Worm (Caenorhabditis elegans) whole organism, L1 larva: ENCODE data around the gene his-73.

Source experiments
- C04F5.9 ChIP-seq: sonication (generic microtip); optimal IDR thresholded peaks from 2 replicates; lab custom pipeline; 2016; ENCODE audit warnings: missing genetic modification characterization, missing compliant biosample characterization
- C16A3.4 ChIP-seq: fragments of 150-350 bp; optimal IDR thresholded peaks from 2 replicates; lab custom pipeline; 2014; ENCODE audit warnings: missing biosample characterization, missing genetic modification characterization
- F16B12.6 ChIP-seq: fragments of 150-350 bp; optimal IDR thresholded peaks from 2 replicates; lab custom pipeline; 2014; ENCODE audit warnings: missing biosample characterization, missing genetic modification characterization
- Y116A8C.19 ChIP-seq: sonication (generic microtip); optimal IDR thresholded peaks from 2 replicates; lab custom pipeline; 2016; ENCODE audit warnings: missing compliant biosample characterization, missing genetic modification characterization, borderline replicate concordance
- blmp-1 ChIP-seq: fragments of 150-350 bp; optimal IDR thresholded peaks from 2 replicates; lab custom pipeline; 2014; ENCODE audit warnings: missing biosample characterization, missing genetic modification characterization
- ceh-8 ChIP-seq: fragments of 200-800 bp; sonication (Bioruptor generic); optimal IDR thresholded peaks from 2 replicates; lab custom pipeline; 2018; ENCODE audit warnings: mild to moderate bottlenecking, missing genetic modification characterization, moderate library complexity, missing compliant biosample characterization
- ceh-82 ChIP-seq, 3 experiments: fragments of 150-350 bp in 1 of 3; sonication (generic microtip) in 2 of 3; optimal IDR thresholded peaks; 2 replicates each; lab custom pipeline; 2014 to 2017; ENCODE audit warnings: missing biosample characterization in 3 of 3, missing genetic modification characterization in 3 of 3
- egl-13 ChIP-seq: sonication (generic microtip); optimal IDR thresholded peaks from 2 replicates; lab custom pipeline; 2016; ENCODE audit warnings: missing genotype, missing genetic modification reagents, missing genetic modification characterization, missing compliant biosample characterization
- egl-27 ChIP-seq, 2 experiments: fragments of 150-350 bp in 1 of 2; sonication (generic microtip); optimal IDR thresholded peaks; 3 replicates each; lab custom pipeline; 2017 to 2018; ENCODE audit warnings: missing biosample characterization in 2 of 2, missing genetic modification characterization in 2 of 2, missing genetic modification reagents in 2 of 2
- elt-3 ChIP-seq, 6 experiments: fragments of 150-350 bp in 1 of 6; sonication (generic microtip); optimal IDR thresholded peaks; 2 replicates each; lab custom pipeline; 2017 to 2018; ENCODE audit warnings: missing biosample characterization in 6 of 6, missing genetic modification characterization in 6 of 6, inconsistent platforms in 1 of 6
- ets-5 ChIP-seq: fragments of 200-800 bp; sonication (Bioruptor generic); IDR thresholded peaks from 2 replicates; pipeline ENCODE4 v1.3.6; 2022; ENCODE audit warnings: missing genetic modification characterization, missing compliant biosample characterization
- fkh-4 ChIP-seq: sonication (generic microtip); optimal IDR thresholded peaks from 2 replicates; lab custom pipeline; 2016; ENCODE audit warnings: missing compliant biosample characterization, missing genetic modification characterization, borderline replicate concordance
- fkh-8 ChIP-seq: sonication (generic microtip); optimal IDR thresholded peaks from 2 replicates; lab custom pipeline; 2016; ENCODE audit warnings: mild to moderate bottlenecking, missing genetic modification characterization, missing compliant biosample characterization
- fos-1 ChIP-seq: fragments of 150-350 bp; optimal IDR thresholded peaks from 2 replicates; lab custom pipeline; 2014; ENCODE audit warnings: missing biosample characterization, missing genetic modification characterization
- grh-1 ChIP-seq: fragments of 200-800 bp; sonication (Bioruptor generic); IDR thresholded peaks from 2 replicates; pipeline ENCODE4 v1.3.6; 2022; ENCODE audit warnings: missing genetic modification reagents, missing genetic modification characterization, missing compliant biosample characterization
- hlh-17 ChIP-seq: fragments of 200-800 bp; sonication (Bioruptor generic); optimal IDR thresholded peaks from 2 replicates; lab custom pipeline; 2018; ENCODE audit warnings: missing genetic modification characterization, mild to moderate bottlenecking, missing compliant biosample characterization, moderate library complexity, borderline replicate concordance
- hpl-2 ChIP-seq: fragments of 150-350 bp; optimal IDR thresholded peaks from 2 replicates; lab custom pipeline; 2014; ENCODE audit warnings: missing biosample characterization, missing genetic modification reagents, missing genetic modification characterization
- irx-1 ChIP-seq: sonication (generic microtip); optimal IDR thresholded peaks from 2 replicates; lab custom pipeline; 2016; ENCODE audit warnings: missing genetic modification characterization, missing compliant biosample characterization
- isw-1 ChIP-seq: fragments of 200-800 bp; sonication (Bioruptor generic); IDR thresholded peaks from 2 replicates; pipeline ENCODE4 v1.3.6; 2022; ENCODE audit warnings: missing genetic modification characterization, missing compliant biosample characterization
- jun-1 ChIP-seq: fragments of 150-350 bp; optimal IDR thresholded peaks from 2 replicates; lab custom pipeline; 2014; ENCODE audit warnings: missing biosample characterization, missing genetic modification reagents, missing genetic modification characterization
- lin-13 ChIP-seq: fragments of 150-350 bp; optimal IDR thresholded peaks from 2 replicates; lab custom pipeline; 2014; ENCODE audit warnings: missing biosample characterization, missing genetic modification reagents, missing genetic modification characterization
- lin-15B ChIP-seq: fragments of 150-350 bp; sonication (generic microtip); optimal IDR thresholded peaks from 3 replicates; lab custom pipeline; 2014; ENCODE audit warnings: missing biosample characterization, missing genetic modification characterization
- lin-35 ChIP-seq, 2 experiments: fragments of 150-350 bp; optimal IDR thresholded peaks; 2 replicates each; lab custom pipeline; 2014; ENCODE audit warnings: missing biosample characterization in 2 of 2, missing genetic modification characterization in 2 of 2, missing genetic modification reagents in 2 of 2
- lin-39 ChIP-seq: fragments of 150-350 bp; optimal IDR thresholded peaks from 2 replicates; lab custom pipeline; 2014; ENCODE audit warnings: missing biosample characterization, missing genetic modification reagents, missing genetic modification characterization
- lir-3 ChIP-seq: sonication (generic microtip); optimal IDR thresholded peaks from 2 replicates; lab custom pipeline; 2016; ENCODE audit warnings: mild to moderate bottlenecking, missing genetic modification characterization, moderate library complexity, missing compliant biosample characterization; ENCODE audit not compliant: poor library complexity
- mab-9 ChIP-seq: fragments of 200-800 bp; sonication (Bioruptor generic); IDR thresholded peaks from 2 replicates; pipeline ENCODE4 v1.3.6; 2022; ENCODE audit warnings: missing genetic modification reagents, missing genetic modification characterization, missing compliant biosample characterization
- nhr-12 ChIP-seq: sonication (generic microtip); optimal IDR thresholded peaks from 2 replicates; lab custom pipeline; 2017; ENCODE audit warnings: missing biosample characterization, missing genetic modification characterization
- nhr-19 ChIP-seq: fragments of 200-800 bp; sonication (Bioruptor generic); conservative IDR thresholded peaks from 2 replicates; pipeline ENCODE4 v1.3.6; 2022; ENCODE audit warnings: missing genetic modification characterization, missing compliant biosample characterization
- nhr-20 ChIP-seq: sonication (generic microtip); optimal IDR thresholded peaks from 2 replicates; lab custom pipeline; 2016; ENCODE audit warnings: mild to moderate bottlenecking, missing genetic modification characterization, missing compliant biosample characterization
- nhr-47 ChIP-seq: sonication (generic microtip); optimal IDR thresholded peaks from 2 replicates; lab custom pipeline; 2016; ENCODE audit warnings: mild to moderate bottlenecking, missing genetic modification characterization, moderate library complexity, missing compliant biosample characterization
- nhr-76 ChIP-seq: sonication (generic microtip); optimal IDR thresholded peaks from 2 replicates; lab custom pipeline; 2017; ENCODE audit warnings: missing biosample characterization, missing genetic modification characterization
- nhr-85 ChIP-seq: sonication (generic microtip); peaks from one replicate; lab custom pipeline; 2016; ENCODE audit warnings: missing genetic modification characterization, inconsistent platforms, missing compliant biosample characterization
- nhr-90 ChIP-seq: sonication (generic microtip); optimal IDR thresholded peaks from 2 replicates; lab custom pipeline; 2016; ENCODE audit warnings: mild to moderate bottlenecking, missing genetic modification characterization, missing compliant biosample characterization; ENCODE audit not compliant: poor library complexity
- pqm-1 ChIP-seq: sonication (generic microtip); optimal IDR thresholded peaks from 3 replicates; lab custom pipeline; 2017; ENCODE audit warnings: missing biosample characterization, missing genetic modification characterization
- sox-4 ChIP-seq: sonication (generic microtip); optimal IDR thresholded peaks from 2 replicates; lab custom pipeline; 2016; ENCODE audit warnings: missing genetic modification characterization, missing compliant biosample characterization
- sptf-1 ChIP-seq: fragments of 150-350 bp; optimal IDR thresholded peaks from 2 replicates; lab custom pipeline; 2014; ENCODE audit warnings: missing biosample characterization, missing genetic modification characterization
- swsn-7 ChIP-seq: sonication (generic microtip); optimal IDR thresholded peaks from 2 replicates; lab custom pipeline; 2016; ENCODE audit warnings: missing genetic modification characterization, missing compliant biosample characterization
- tbx-2 ChIP-seq: sonication (generic microtip); optimal IDR thresholded peaks from 2 replicates; lab custom pipeline; 2016; ENCODE audit warnings: missing genetic modification characterization, missing compliant biosample characterization
- tlp-1 ChIP-seq: fragments of 150-350 bp; optimal IDR thresholded peaks from 2 replicates; lab custom pipeline; 2014; ENCODE audit warnings: missing biosample characterization, missing genetic modification characterization
- unc-130 ChIP-seq: fragments of 150-350 bp; optimal IDR thresholded peaks from 2 replicates; lab custom pipeline; 2017; ENCODE audit warnings: missing biosample characterization, missing genetic modification characterization, inconsistent platforms
- unc-30 ChIP-seq: sonication (generic microtip); optimal IDR thresholded peaks from 2 replicates; lab custom pipeline; 2017; ENCODE audit warnings: missing biosample characterization, missing genetic modification characterization
- unc-86 ChIP-seq: sonication (generic microtip); optimal IDR thresholded peaks from 2 replicates; lab custom pipeline; 2016; ENCODE audit warnings: missing genetic modification characterization, missing compliant biosample characterization
- xbp-1 ChIP-seq: sonication (generic microtip); optimal IDR thresholded peaks from 2 replicates; lab custom pipeline; 2016; ENCODE audit warnings: missing genetic modification characterization, missing compliant biosample characterization
- zip-4 ChIP-seq: fragments of 200-800 bp; sonication (Bioruptor generic); optimal IDR thresholded peaks from 2 replicates; lab custom pipeline; 2018; ENCODE audit warnings: mild to moderate bottlenecking, missing genetic modification characterization, moderate library complexity, missing compliant biosample characterization
- ztf-4 ChIP-seq: fragments of 150-350 bp; optimal IDR thresholded peaks from 2 replicates; lab custom pipeline; 2014; ENCODE audit warnings: missing biosample characterization, missing genetic modification characterization

Gene his-73

ce11 chrII:13170696-13171095, 12.8 kb upstream of the his-73 start:
- TF ChIP-seq xbp-1 (tag; lab: Kevin White, UChicago) (no peak), Y116A8C.19 (tag; lab: Kevin White, UChicago) (no peak), blmp-1 (peak; percentile 10)

DNA sequence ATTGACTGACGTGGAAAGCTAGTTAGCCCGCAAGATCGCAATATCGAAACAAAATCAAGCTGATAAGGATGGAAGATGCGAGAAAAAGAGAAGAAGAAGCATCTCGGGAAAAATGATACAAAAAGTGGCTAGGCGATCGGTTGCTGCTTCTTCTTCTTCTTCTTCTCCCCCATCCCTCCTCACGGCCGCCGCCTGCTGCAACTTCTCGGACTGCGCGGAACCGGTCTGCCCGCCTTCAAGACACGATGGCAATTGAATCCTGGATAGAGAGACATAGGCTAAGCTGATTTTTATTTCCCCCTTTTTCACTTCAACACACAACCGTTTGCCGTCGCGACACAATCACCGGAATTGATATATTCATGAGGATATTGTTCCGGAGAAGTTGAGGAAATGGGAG, 9.1 kb upstream of the his-73 start:
- no peak for TF ChIP-seq lir-3 (tag; lab: Kevin White, UChicago)
- TF ChIP-seq nhr-19 (GFP tag; lab: Robert Waterston, UW) = no peak
- no peak for TF ChIP-seq fos-1 (tag; lab: Kevin White, UChicago)
- TF ChIP-seq ceh-82 (tag; optimal IDR thresholded peaks at IDR 0.05; lab: Kevin White, UChicago) = no peak
- peak; percentile 25 for TF ChIP-seq blmp-1
- no peak for TF ChIP-seq nhr-12 (tag; lab: Kevin White, UChicago)
- no peak for TF ChIP-seq xbp-1 (tag; lab: Kevin White, UChicago)
- TF ChIP-seq C16A3.4 (tag; lab: Kevin White, UChicago) = no peak
- no peak for TF ChIP-seq grh-1 (GFP tag; lab: Robert Waterston, UW)

DNA sequence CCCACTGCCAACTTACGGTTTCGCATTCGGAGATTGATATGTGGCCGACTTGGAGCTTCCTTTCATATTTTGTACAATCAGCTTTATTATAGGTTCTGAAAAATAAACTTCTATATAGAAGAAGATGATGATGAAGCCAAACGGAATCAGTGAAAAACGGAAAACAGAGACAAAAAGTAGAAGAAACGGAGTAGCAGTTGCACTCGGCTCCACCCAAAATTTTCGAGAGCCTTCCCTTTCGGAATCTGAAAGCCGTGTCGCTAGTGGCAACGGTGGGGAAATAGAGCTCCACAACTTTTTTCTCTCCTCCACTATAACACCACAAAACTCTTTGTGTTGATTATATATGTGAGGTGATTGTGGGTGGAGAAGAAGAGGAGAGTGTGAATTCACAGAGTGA, 2.0 kb upstream of the his-73 start, which contains the start of gene W09H1.1:
Gene W09H1.1, minus strand, starts transcription at position 101 of the 400 bp plus-strand sequence.
- no peak for TF ChIP-seq irx-1 (tag; lab: Kevin White, UChicago)
- peak; percentile 25 for TF ChIP-seq fkh-8 (tag; lab: Kevin White, UChicago)

- TF ChIP-seq lin-13 (GFP tag; lab: Kevin White, UChicago) (no peak), unc-130 (tag; lab: Kevin White, UChicago) (no peak), mab-9 (GFP tag; lab: Robert Waterston, UW) (no peak), ztf-4 (no peak), lin-39 (no peak), tbx-2 (no peak), egl-13 (tag; lab: Kevin White, UChicago) (no peak), ceh-8 (no peak), ceh-82 (tag; optimal IDR thresholded peaks at IDR 0.05; lab: Kevin White, UChicago) (no peak), unc-86 (tag; lab: Kevin White, UChicago) (no peak), sptf-1 (tag; lab: Kevin White, UChicago) (no peak), xbp-1 (tag; lab: Kevin White, UChicago) (no peak), tlp-1 (tag; lab: Kevin White, UChicago) (no peak), hlh-17 (GFP tag; lab: Kevin White, UChicago) (no peak), nhr-76 (tag; lab: Kevin White, UChicago) (no peak), nhr-85 (tag; lab: Kevin White, UChicago) (no peak), C04F5.9 (tag; lab: Kevin White, UChicago) (no peak), fos-1 (tag; lab: Kevin White, UChicago) (no peak), unc-30 (tag; lab: Kevin White, UChicago) (no peak), ets-5 (no peak)
Measured at ce11 chrII:13184129-13184528, 624 bp downstream of the his-73 start, which contains the start of gene W09H1.3. Gene W09H1.3, plus strand, starts transcription at chrII:13184429.

ce11 chrII:13187188-13187587, 3.7 kb downstream of the his-73 start, which contains the start of gene mecr-1:
Gene mecr-1, minus strand, starts transcription at chrII:13187314.
- TF ChIP-seq fkh-4 (tag; lab: Kevin White, UChicago) (no peak), isw-1 (GFP tag; lab: Robert Waterston, UW) (0 out of 2 replicates have a peak, but pooled peaks have one; percentile 18), lin-35 (GFP tag; optimal IDR thresholded peaks at IDR 0.05; lab: Kevin White, UChicago) (peak; percentile 63 to 66), lin-15B (tag; lab: Kevin White, UChicago) (peak; percentile 1), jun-1 (tag; lab: Kevin White, UChicago) (no peak), nhr-90 (peak; percentile 5), Y116A8C.19 (tag; lab: Kevin White, UChicago) (no peak), hpl-2 (GFP tag; lab: Kevin White, UChicago) (no peak), pqm-1 (tag; lab: Kevin White, UChicago) (no peak), zip-4 (no peak), egl-13 (tag; lab: Kevin White, UChicago) (no peak), ztf-4 (no peak), nhr-20 (no peak), F16B12.6 (tag; lab: Kevin White, UChicago) (peak; percentile 8), swsn-7 (tag; lab: Kevin White, UChicago) (peak; percentile 4), egl-27 (tag; optimal IDR thresholded peaks at IDR 0.05; lab: Kevin White, UChicago) (no peak), elt-3 (tag; optimal IDR thresholded peaks at IDR 0.05; lab: Kevin White, UChicago) (peak in 1 of 6 experiments; percentile 20), sox-4 (tag; lab: Kevin White, UChicago) (no peak), nhr-47 (tag; lab: Kevin White, UChicago) (peak; percentile 54), nhr-85 (tag; lab: Kevin White, UChicago) (peak; percentile 76)
